Fruit fly (Drosophila melanogaster) whole organism, embryonic: Measurements from ENCODE around the gene CG9799.

Source experiments
- Atf3 ChIP-seq: fragments of 200-800 bp; sonication (Bioruptor generic); optimal IDR thresholded peaks from 3 replicates; lab custom pipeline; 2016; ENCODE audit warnings: missing biosample characterization, missing genetic modification characterization
- Bdp1 ChIP-seq: fragments of 200-800 bp; sonication (Bioruptor generic); optimal IDR thresholded peaks from 3 replicates; lab custom pipeline; 2016; ENCODE audit warnings: missing biosample characterization, missing genetic modification characterization
- Blimp-1 ChIP-seq: fragments of 200-800 bp; sonication (Bioruptor generic); optimal IDR thresholded peaks from 3 replicates; lab custom pipeline; 2018; ENCODE audit warnings: missing biosample characterization, missing genetic modification characterization, mild to moderate bottlenecking, moderate library complexity, missing genetic modification reagents
- CG10654 ChIP-seq: fragments of 200-800 bp; sonication (Bioruptor generic); optimal IDR thresholded peaks from 2 replicates; lab custom pipeline; 2016; ENCODE audit warnings: missing biosample characterization, missing genetic modification characterization
- CG11398 ChIP-seq: fragments of 200-800 bp; sonication (Bioruptor generic); optimal IDR thresholded peaks from 2 replicates; lab custom pipeline; 2016; ENCODE audit warnings: missing biosample characterization, missing genetic modification characterization
- CG11723 ChIP-seq: fragments of 200-800 bp; sonication (Bioruptor generic); optimal IDR thresholded peaks from 2 replicates; lab custom pipeline; 2017; ENCODE audit warnings: missing biosample characterization, mild to moderate bottlenecking, missing genetic modification characterization
- CG12104 ChIP-seq: fragments of 200-800 bp; sonication (Bioruptor generic); optimal IDR thresholded peaks from 3 replicates; lab custom pipeline; 2016; ENCODE audit warnings: missing biosample characterization, missing genetic modification characterization
- CG13123 ChIP-seq: fragments of 200-800 bp; sonication (Bioruptor generic); optimal IDR thresholded peaks from 2 replicates; lab custom pipeline; 2016; ENCODE audit warnings: missing biosample characterization, missing genetic modification characterization
- CG14441 ChIP-seq: fragments of 200-800 bp; sonication (Bioruptor generic); IDR thresholded peaks from 2 replicates; pipeline ENCODE4 v1.3.6; 2022; ENCODE audit warnings: missing biosample characterization, missing genetic modification characterization
- CG14965 ChIP-seq: fragments of 200-800 bp; sonication (Bioruptor generic); optimal IDR thresholded peaks from 2 replicates; lab custom pipeline; 2016; ENCODE audit warnings: missing biosample characterization, missing genetic modification characterization, borderline replicate concordance
- CG15696 ChIP-seq: fragments of 200-800 bp; sonication (Bioruptor generic); optimal IDR thresholded peaks from 2 replicates; lab custom pipeline; 2019; ENCODE audit warnings: missing biosample characterization, mild to moderate bottlenecking, missing genetic modification characterization, moderate library complexity
- CG17186 ChIP-seq: fragments of 200-800 bp; sonication (Bioruptor generic); optimal IDR thresholded peaks from 3 replicates; lab custom pipeline; 2017; ENCODE audit warnings: missing biosample characterization, missing genetic modification reagents, missing genetic modification characterization
- CG17912 ChIP-seq: fragments of 200-800 bp; sonication (Bioruptor generic); optimal IDR thresholded peaks from 2 replicates; lab custom pipeline; 2018; ENCODE audit warnings: missing biosample characterization, mild to moderate bottlenecking, missing genetic modification characterization
- CG2116 ChIP-seq: fragments of 200-800 bp; sonication (Bioruptor generic); optimal IDR thresholded peaks from 3 replicates; lab custom pipeline; 2018; ENCODE audit warnings: missing biosample characterization, mild to moderate bottlenecking, missing genetic modification characterization
- CG30020 ChIP-seq: fragments of 200-800 bp; optimal IDR thresholded peaks from 2 replicates; lab custom pipeline; 2019; ENCODE audit warnings: missing biosample characterization, mild to moderate bottlenecking, missing genetic modification characterization, moderate library complexity
- CG30431 ChIP-seq: fragments of 200-800 bp; sonication (Bioruptor generic); optimal IDR thresholded peaks from 2 replicates; lab custom pipeline; 2017; ENCODE audit warnings: missing biosample characterization, missing genetic modification characterization
- CG3163 ChIP-seq: fragments of 200-800 bp; sonication (Bioruptor generic); optimal IDR thresholded peaks from 3 replicates; lab custom pipeline; 2016; ENCODE audit warnings: missing biosample characterization, missing genetic modification characterization
- CG3726 ChIP-seq: fragments of 200-800 bp; sonication (Bioruptor generic); IDR thresholded peaks from 3 replicates; pipeline ENCODE4, ENCODE4 v1.3.6; 2022; ENCODE audit warnings: missing biosample characterization, missing genetic modification characterization
- CG4820 ChIP-seq: fragments of 200-800 bp; sonication (Bioruptor generic); optimal IDR thresholded peaks from 3 replicates; lab custom pipeline; 2016; ENCODE audit warnings: missing biosample characterization, missing genetic modification characterization
- CG5953 ChIP-seq: fragments of 200-800 bp; sonication (Bioruptor generic); IDR thresholded peaks from 2 replicates; pipeline ENCODE4 v1.3.6; 2022; ENCODE audit warnings: missing biosample characterization, missing genetic modification characterization
- CG6791 ChIP-seq: fragments of 200-800 bp; sonication (Bioruptor generic); IDR thresholded peaks from 3 replicates; pipeline ENCODE4 v1.3.6; 2022; ENCODE audit warnings: missing biosample characterization, missing genetic modification characterization; ENCODE audit not compliant: partially characterized antibody
- CG6854 ChIP-seq: fragments of 200-800 bp; sonication (Bioruptor generic); optimal IDR thresholded peaks from 3 replicates; lab custom pipeline; 2017; ENCODE audit warnings: missing biosample characterization, mild to moderate bottlenecking, missing genetic modification characterization
- CG7928 ChIP-seq: fragments of 200-800 bp; sonication (Bioruptor generic); optimal IDR thresholded peaks from 2 replicates; lab custom pipeline; 2017; ENCODE audit warnings: missing biosample characterization, mild to moderate bottlenecking, missing genetic modification characterization
- CG8089 ChIP-seq: fragments of 200-800 bp; sonication (Bioruptor generic); optimal IDR thresholded peaks from 3 replicates; lab custom pipeline; 2016; ENCODE audit warnings: missing biosample characterization, missing genetic modification characterization
- Gug ChIP-seq: fragments of 200-800 bp; sonication (Bioruptor generic); IDR thresholded peaks from 4 replicates; pipeline ENCODE4 v1.3.6; 2022; ENCODE audit warnings: missing biosample characterization, missing genetic modification characterization
- Mad ChIP-seq: fragments of 200-800 bp; sonication (Bioruptor generic); optimal IDR thresholded peaks from 2 replicates; lab custom pipeline; 2016; ENCODE audit warnings: missing biosample characterization, missing genetic modification characterization
- Max ChIP-seq: fragments of 200-800 bp; sonication (Bioruptor generic); optimal IDR thresholded peaks from 2 replicates; lab custom pipeline; 2016; ENCODE audit warnings: missing biosample characterization, mild to moderate bottlenecking, missing genetic modification characterization
- Neu2 ChIP-seq: fragments of 200-800 bp; sonication (Bioruptor generic); optimal IDR thresholded peaks from 3 replicates; lab custom pipeline; 2016; ENCODE audit warnings: missing biosample characterization, missing genetic modification characterization, borderline replicate concordance
- Trl ChIP-seq, 3 experiments: fragments of >200 bp in 2 of 3; fragments of 200-800 bp in 1 of 3; sonication (Bioruptor generic) in 1 of 3; optimal IDR thresholded peaks; 2 replicates in 1 of 3; 3 replicates in 2 of 3; lab custom pipeline; 2016 to 2017; ENCODE audit warnings: missing biosample characterization in 1 of 3, missing genetic modification characterization in 1 of 3
- YL-1 ChIP-seq: fragments of 200-800 bp; sonication (Bioruptor generic); optimal IDR thresholded peaks from 3 replicates; lab custom pipeline; 2017; ENCODE audit warnings: missing biosample characterization, mild to moderate bottlenecking, missing genetic modification characterization
- amos ChIP-seq: fragments of 200-800 bp; sonication (Bioruptor generic); IDR thresholded peaks from 2 replicates; pipeline ENCODE4 v1.3.6; 2022; ENCODE audit warnings: missing biosample characterization, missing genetic modification characterization; ENCODE audit not compliant: partially characterized antibody
- bbx ChIP-seq: fragments of 200-800 bp; sonication (Bioruptor generic); IDR thresholded peaks from 2 replicates; pipeline ENCODE4 v1.3.6; 2022; ENCODE audit warnings: missing biosample characterization, missing genetic modification characterization; ENCODE audit not compliant: partially characterized antibody
- chif ChIP-seq, 2 experiments: fragments of 200-800 bp; sonication (Bioruptor generic); optimal IDR thresholded peaks; 3 replicates each; lab custom pipeline; 2016; ENCODE audit warnings: missing biosample characterization in 2 of 2, missing genetic modification characterization in 2 of 2
- croc ChIP-seq: fragments of 200-800 bp; sonication (Bioruptor generic); conservative IDR thresholded peaks from 3 replicates; pipeline ENCODE4 v1.3.6; 2022; ENCODE audit warnings: missing biosample characterization, missing genetic modification characterization
- da ChIP-seq: fragments of 200-800 bp; sonication (Bioruptor generic); optimal IDR thresholded peaks from 2 replicates; lab custom pipeline; 2016; ENCODE audit warnings: missing biosample characterization, missing genetic modification characterization
- dmrt99B ChIP-seq: fragments of 200-800 bp; sonication (Bioruptor generic); optimal IDR thresholded peaks from 2 replicates; lab custom pipeline; 2018; ENCODE audit warnings: missing biosample characterization, mild to moderate bottlenecking, missing genetic modification characterization, moderate library complexity
- ems ChIP-seq: fragments of 200-800 bp; sonication (Bioruptor generic); optimal IDR thresholded peaks from 3 replicates; lab custom pipeline; 2016; ENCODE audit warnings: missing biosample characterization, missing genetic modification characterization
- fd3F ChIP-seq: fragments of 200-800 bp; sonication (Bioruptor generic); optimal IDR thresholded peaks from 2 replicates; lab custom pipeline; 2018; ENCODE audit warnings: missing biosample characterization, mild to moderate bottlenecking, missing genetic modification characterization, moderate library complexity
- lab ChIP-seq: fragments of 200-800 bp; sonication (Bioruptor generic); optimal IDR thresholded peaks from 3 replicates; lab custom pipeline; 2017; ENCODE audit warnings: missing biosample characterization, missing genetic modification characterization, mild to moderate bottlenecking, moderate library complexity, missing genetic modification reagents
- nmo ChIP-seq: fragments of 200-800 bp; sonication (Bioruptor generic); optimal IDR thresholded peaks from 2 replicates; lab custom pipeline; 2018; ENCODE audit warnings: missing biosample characterization, mild to moderate bottlenecking, missing genetic modification characterization, moderate library complexity
- nom ChIP-seq: fragments of 200-800 bp; sonication (Bioruptor generic); optimal IDR thresholded peaks from 2 replicates; lab custom pipeline; 2017; ENCODE audit warnings: missing biosample characterization, missing genetic modification characterization, mild to moderate bottlenecking, moderate library complexity, missing genetic modification reagents
- sens-2 ChIP-seq: fragments of 200-800 bp; sonication (Bioruptor generic); IDR thresholded peaks from 2 replicates; pipeline ENCODE4 v1.3.6; 2022; ENCODE audit warnings: missing biosample characterization, missing genetic modification characterization
- slou ChIP-seq: fragments of 200-800 bp; sonication (Bioruptor generic); optimal IDR thresholded peaks from 3 replicates; lab custom pipeline; 2016; ENCODE audit warnings: missing biosample characterization, missing genetic modification characterization
- so ChIP-seq: fragments of 200-800 bp; sonication (Bioruptor generic); IDR thresholded peaks from 3 replicates; pipeline ENCODE4 v1.3.6; 2022; ENCODE audit warnings: missing biosample characterization, missing genetic modification characterization
- sob ChIP-seq: fragments of 200-800 bp; sonication (Bioruptor generic); IDR thresholded peaks from 2 replicates; pipeline ENCODE4 v1.3.6; 2022; ENCODE audit warnings: missing biosample characterization, missing genetic modification characterization
- stc ChIP-seq: fragments of 200-800 bp; sonication (Bioruptor generic); IDR thresholded peaks from 2 replicates; pipeline ENCODE4 v1.3.6; 2022; ENCODE audit warnings: missing biosample characterization, missing genetic modification characterization
- stwl ChIP-seq: fragments of 200-800 bp; sonication (Bioruptor generic); optimal IDR thresholded peaks from 3 replicates; lab custom pipeline; 2018; ENCODE audit warnings: missing biosample characterization, mild to moderate bottlenecking, missing genetic modification characterization, moderate library complexity
- tx ChIP-seq: fragments of 200-800 bp; sonication (Bioruptor generic); optimal IDR thresholded peaks from 2 replicates; lab custom pipeline; 2016; ENCODE audit warnings: missing biosample characterization, missing genetic modification characterization
- usp ChIP-seq: fragments of >200 bp; optimal IDR thresholded peaks from 2 replicates; lab custom pipeline; 2017; ENCODE audit warnings: missing biosample characterization, missing genetic modification characterization
- zfh1 ChIP-seq: fragments of 200-800 bp; sonication (Bioruptor generic); IDR thresholded peaks from 3 replicates; pipeline ENCODE4 v1.3.6; 2022; ENCODE audit warnings: missing biosample characterization, missing genetic modification characterization

The CG9799 gene

dm6 chr3R:13425470-13426033, 37.0 kb upstream of the CG9799 start, which contains the start of gene Act87E (continued):
- TF ChIP-seq bbx: no peak; the same call in 1 of the 2 replicates
- TF ChIP-seq Gug (GFP tag; lab: Robert Waterston, UW): no peak
- no peak for TF ChIP-seq CG3163 (GFP tag; lab: Kevin White, UChicago)
- TF ChIP-seq stwl (tag; lab: Kevin White, UChicago): peak; percentile 3
- TF ChIP-seq Max (GFP tag; lab: Kevin White, UChicago): no peak
- no peak for TF ChIP-seq CG6791 (GFP tag; lab: Robert Waterston, UW)
- peak; percentile 7 for TF ChIP-seq CG2116
- TF ChIP-seq nmo (GFP tag; lab: Kevin White, UChicago): peak; percentile 83
- TF ChIP-seq CG6854: no peak
- TF ChIP-seq ems (GFP tag; lab: Kevin White, UChicago): no peak
- peak; percentile 46 for TF ChIP-seq lab (GFP tag; lab: Kevin White, UChicago)
- TF ChIP-seq zfh1 (GFP tag; lab: Robert Waterston, UW): no peak
- no peak for TF ChIP-seq chif (GFP tag; optimal IDR thresholded peaks at IDR 0.05; lab: Kevin White, UChicago)
- no peak for TF ChIP-seq nom
- no peak for TF ChIP-seq da (GFP tag; lab: Kevin White, UChicago)
- no peak for TF ChIP-seq tx (GFP tag; lab: Kevin White, UChicago)
- TF ChIP-seq so (GFP tag; lab: Robert Waterston, UW): peak; percentile 38; the same call in 1 of the 3 replicates
- TF ChIP-seq sob (GFP tag; lab: Robert Waterston, UW): no peak
- TF ChIP-seq CG30020: peak; percentile 46
- peak; percentile 15 for TF ChIP-seq CG4820 (GFP tag; lab: Kevin White, UChicago)
- TF ChIP-seq Blimp-1: peak; percentile 73
- no peak for TF ChIP-seq slou
- TF ChIP-seq CG30431 (GFP tag; lab: Kevin White, UChicago): peak; percentile 44
- peak; percentile 47; the same call in 1 of the 3 replicates for TF ChIP-seq croc (GFP tag; lab: Robert Waterston, UW)
- TF ChIP-seq CG10654 (GFP tag; lab: Kevin White, UChicago): peak; percentile 14
- TF ChIP-seq CG15696 (tag; lab: Kevin White, UChicago): peak; percentile 79
- TF ChIP-seq usp (GFP tag; lab: Kevin White, UChicago): no peak
- TF ChIP-seq sens-2: no peak
- peak; percentile 78 for TF ChIP-seq dmrt99B (tag; lab: Kevin White, UChicago)
- no peak for TF ChIP-seq CG5953
- TF ChIP-seq Bdp1 (GFP tag; lab: Kevin White, UChicago): no peak
- TF ChIP-seq CG11723: peak; percentile 45
- no peak for TF ChIP-seq Trl (optimal IDR thresholded peaks at IDR 0.05; lab: Kevin White, UChicago)
- no peak for TF ChIP-seq Trl (GFP tag; optimal IDR thresholded peaks at IDR 0.05; lab: Kevin White, UChicago)
- no peak for TF ChIP-seq Mad (GFP tag; lab: Kevin White, UChicago)
- TF ChIP-seq CG12104 (GFP tag; lab: Kevin White, UChicago): peak; percentile 66
- no peak for TF ChIP-seq YL-1 (GFP tag; lab: Kevin White, UChicago)
- no peak for TF ChIP-seq CG14441
- TF ChIP-seq amos (GFP tag; lab: Robert Waterston, UW): no peak
- TF ChIP-seq CG17186 (GFP tag; lab: Kevin White, UChicago): no peak
- no peak for TF ChIP-seq CG17912 (GFP tag; lab: Kevin White, UChicago)
- no peak for TF ChIP-seq Atf3 (GFP tag; lab: Kevin White, UChicago)
- no peak for TF ChIP-seq Neu2
- TF ChIP-seq CG11398: no peak
- TF ChIP-seq fd3F (GFP tag; lab: Kevin White, UChicago): peak; percentile 52
- TF ChIP-seq CG8089: no peak
- no peak for TF ChIP-seq CG7928
- peak; percentile 58 for TF ChIP-seq stc (GFP tag; lab: Robert Waterston, UW)
- TF ChIP-seq CG14965: no peak
- no peak for TF ChIP-seq CG3726 (GFP tag; lab: Robert Waterston, UW)
- TF ChIP-seq CG13123 (GFP tag; lab: Kevin White, UChicago): no peak
